Fruit fly (Drosophila melanogaster) whole organism, embryonic: ENCODE data around the gene Swip-1.

Experiments
- CG10267 ChIP-seq: fragments of 200-800 bp; sonication (Bioruptor generic); optimal IDR thresholded peaks from 2 replicates; lab custom pipeline; 2018; ENCODE audit warnings: missing biosample characterization, mild to moderate bottlenecking, missing genetic modification characterization, moderate library complexity
- CG11398 ChIP-seq: fragments of 200-800 bp; sonication (Bioruptor generic); optimal IDR thresholded peaks from 2 replicates; lab custom pipeline; 2016; ENCODE audit warnings: missing biosample characterization, missing genetic modification characterization
- CG12942 ChIP-seq: fragments of 200-800 bp; sonication (Bioruptor generic); optimal IDR thresholded peaks from 3 replicates; lab custom pipeline; 2016; ENCODE audit warnings: missing biosample characterization, missing genetic modification characterization
- CG14667 ChIP-seq: fragments of 200-800 bp; sonication (Bioruptor generic); IDR thresholded peaks from 2 replicates; pipeline ENCODE4 v1.3.6; 2022; ENCODE audit warnings: missing biosample characterization, missing genetic modification characterization
- CG15269 ChIP-seq: fragments of 200-800 bp; sonication (Bioruptor generic); optimal IDR thresholded peaks from 2 replicates; lab custom pipeline; 2018; ENCODE audit warnings: missing biosample characterization, mild to moderate bottlenecking, missing genetic modification characterization, moderate library complexity
- CG17359 ChIP-seq: fragments of 200-800 bp; sonication (Bioruptor generic); optimal IDR thresholded peaks from 3 replicates; lab custom pipeline; 2018; ENCODE audit warnings: missing biosample characterization, mild to moderate bottlenecking, missing genetic modification characterization, moderate library complexity
- CG1792 ChIP-seq: fragments of 200-800 bp; sonication (Bioruptor generic); optimal IDR thresholded peaks from 2 replicates; lab custom pipeline; 2016; ENCODE audit warnings: missing biosample characterization, missing genetic modification characterization
- CG2120 ChIP-seq: fragments of 200-800 bp; sonication (Bioruptor generic); optimal IDR thresholded peaks from 3 replicates; lab custom pipeline; 2016; ENCODE audit warnings: missing biosample characterization, missing genetic modification characterization
- CG30403 ChIP-seq: fragments of 200-800 bp; sonication (Bioruptor generic); optimal IDR thresholded peaks from 3 replicates; lab custom pipeline; 2016; ENCODE audit warnings: missing biosample characterization, missing genetic modification characterization
- CG31365 ChIP-seq: fragments of 200-800 bp; sonication (Bioruptor generic); optimal IDR thresholded peaks from 2 replicates; lab custom pipeline; 2018; ENCODE audit warnings: missing biosample characterization, mild to moderate bottlenecking, missing genetic modification characterization
- CG34422 ChIP-seq: fragments of 200-800 bp; sonication (Bioruptor generic); IDR thresholded peaks from 3 replicates; pipeline ENCODE4 v1.3.6; 2022; ENCODE audit warnings: missing biosample characterization, missing genetic modification characterization
- CG4328 ChIP-seq: fragments of 200-800 bp; sonication (Bioruptor generic); optimal IDR thresholded peaks from 3 replicates; lab custom pipeline; 2017; ENCODE audit warnings: missing biosample characterization, missing genetic modification reagents, missing genetic modification characterization
- CG4707 ChIP-seq: fragments of 200-800 bp; sonication (Bioruptor generic); optimal IDR thresholded peaks from 2 replicates; lab custom pipeline; 2018; ENCODE audit warnings: missing biosample characterization, mild to moderate bottlenecking, missing genetic modification characterization, moderate library complexity
- CG5953 ChIP-seq: fragments of 200-800 bp; sonication (Bioruptor generic); IDR thresholded peaks from 2 replicates; pipeline ENCODE4 v1.3.6; 2022; ENCODE audit warnings: missing biosample characterization, missing genetic modification characterization
- CG6654 ChIP-seq: fragments of 200-800 bp; sonication (Bioruptor generic); optimal IDR thresholded peaks from 2 replicates; lab custom pipeline; 2017; ENCODE audit warnings: missing biosample characterization, mild to moderate bottlenecking, missing genetic modification characterization
- CG6683 ChIP-seq: fragments of 200-800 bp; sonication (Bioruptor generic); optimal IDR thresholded peaks from 2 replicates; lab custom pipeline; 2017; ENCODE audit warnings: missing biosample characterization, mild to moderate bottlenecking, missing genetic modification characterization, missing genetic modification reagents
- CG7786 ChIP-seq: fragments of 200-800 bp; sonication (Bioruptor generic); optimal IDR thresholded peaks from 2 replicates; lab custom pipeline; 2016; ENCODE audit warnings: missing biosample characterization, missing genetic modification characterization
- CG8924 ChIP-seq: fragments of 200-800 bp; optimal IDR thresholded peaks from 3 replicates; lab custom pipeline; 2019; ENCODE audit warnings: missing biosample characterization, mild to moderate bottlenecking, missing genetic modification characterization, moderate library complexity
- CTCF ChIP-seq: fragments of 200-800 bp; sonication (Bioruptor generic); optimal IDR thresholded peaks from 2 replicates; lab custom pipeline; 2017; ENCODE audit warnings: missing biosample characterization, mild to moderate bottlenecking, missing genetic modification characterization, moderate library complexity
- Dbx ChIP-seq: fragments of 200-800 bp; sonication (Bioruptor generic); IDR thresholded peaks from 3 replicates; pipeline ENCODE4 v1.3.6; 2022; ENCODE audit warnings: missing biosample characterization, missing genetic modification characterization
- Dll ChIP-seq: fragments of 200-800 bp; sonication (Bioruptor generic); IDR thresholded peaks from 4 replicates; pipeline ENCODE4 v1.3.6; 2022; ENCODE audit warnings: missing biosample characterization, missing genetic modification characterization; ENCODE audit not compliant: partially characterized antibody
- Fer2 ChIP-seq: fragments of 200-800 bp; sonication (Bioruptor generic); optimal IDR thresholded peaks from 2 replicates; lab custom pipeline; 2018; ENCODE audit warnings: missing biosample characterization, mild to moderate bottlenecking, missing genetic modification characterization, moderate library complexity
- Hr51 ChIP-seq, 2 experiments: fragments of 200-800 bp; sonication (Bioruptor generic); optimal IDR thresholded peaks; 2 replicates in 1 of 2; 3 replicates in 1 of 2; lab custom pipeline; 2016 to 2018; ENCODE audit warnings: missing biosample characterization in 2 of 2, missing genetic modification characterization in 2 of 2, mild to moderate bottlenecking in 1 of 2, moderate library complexity in 1 of 2
- Hr78 ChIP-seq, 2 experiments: fragments of 200-800 bp in 1 of 2; fragments of >200 bp in 1 of 2; sonication (Bioruptor generic) in 1 of 2; optimal IDR thresholded peaks; 2 replicates each; lab custom pipeline; 2017 to 2019; ENCODE audit warnings: missing biosample characterization in 2 of 2, missing genetic modification characterization in 2 of 2, mild to moderate bottlenecking in 1 of 2, moderate library complexity in 1 of 2
- Sin3A ChIP-seq: fragments of >200 bp; optimal IDR thresholded peaks from 2 replicates; lab custom pipeline; 2018
- Stat92E ChIP-seq, 3 experiments: fragments of >200 bp in 2 of 3; fragments of 200-800 bp in 1 of 3; sonication (Bioruptor generic) in 1 of 3; optimal IDR thresholded peaks; 2 replicates each; lab custom pipeline; 2017 to 2019; ENCODE audit warnings: missing biosample characterization in 3 of 3, missing genetic modification characterization in 3 of 3, mild to moderate bottlenecking in 1 of 3, moderate library complexity in 1 of 3
- amos ChIP-seq: fragments of 200-800 bp; sonication (Bioruptor generic); IDR thresholded peaks from 2 replicates; pipeline ENCODE4 v1.3.6; 2022; ENCODE audit warnings: missing biosample characterization, missing genetic modification characterization; ENCODE audit not compliant: partially characterized antibody
- bigmax ChIP-seq: fragments of 200-800 bp; sonication (Bioruptor generic); optimal IDR thresholded peaks from 2 replicates; lab custom pipeline; 2018; ENCODE audit warnings: missing biosample characterization, mild to moderate bottlenecking, missing genetic modification characterization
- caup ChIP-seq: fragments of 200-800 bp; sonication (Bioruptor generic); optimal IDR thresholded peaks from 3 replicates; lab custom pipeline; 2017; ENCODE audit warnings: missing biosample characterization, mild to moderate bottlenecking, missing genetic modification characterization, moderate library complexity; ENCODE audit not compliant: severe bottlenecking
- ci ChIP-seq: fragments of 200-800 bp; sonication (Bioruptor generic); IDR thresholded peaks from 3 replicates; pipeline ENCODE4 v1.3.6; 2022; ENCODE audit warnings: missing biosample characterization, missing genetic modification characterization
- crc ChIP-seq: fragments of 200-800 bp; sonication (Bioruptor generic); optimal IDR thresholded peaks from 2 replicates; lab custom pipeline; 2016; ENCODE audit warnings: missing biosample characterization, missing genetic modification characterization
- crp ChIP-seq, 2 experiments: fragments of 200-800 bp; sonication (Bioruptor generic); optimal IDR thresholded peaks; 2 replicates in 1 of 2; 3 replicates in 1 of 2; lab custom pipeline; 2017; ENCODE audit warnings: missing biosample characterization in 2 of 2, missing genetic modification characterization in 2 of 2, mild to moderate bottlenecking in 1 of 2, moderate library complexity in 1 of 2
- ems ChIP-seq: fragments of 200-800 bp; sonication (Bioruptor generic); optimal IDR thresholded peaks from 3 replicates; lab custom pipeline; 2016; ENCODE audit warnings: missing biosample characterization, missing genetic modification characterization
- eyg ChIP-seq: fragments of 200-800 bp; sonication (Bioruptor generic); optimal IDR thresholded peaks from 3 replicates; lab custom pipeline; 2016; ENCODE audit warnings: missing biosample characterization, missing genetic modification characterization
- her ChIP-seq: fragments of 200-800 bp; sonication (Bioruptor generic); optimal IDR thresholded peaks from 2 replicates; lab custom pipeline; 2016; ENCODE audit warnings: missing biosample characterization, missing genetic modification characterization
- hth ChIP-seq: fragments of >200 bp; optimal IDR thresholded peaks from 2 replicates; lab custom pipeline; 2017; ENCODE audit warnings: inconsistent platforms
- mld ChIP-seq: fragments of 200-800 bp; sonication (Bioruptor generic); IDR thresholded peaks from 3 replicates; pipeline ENCODE4 v1.3.6; 2022; ENCODE audit warnings: missing biosample characterization, missing genetic modification characterization; ENCODE audit not compliant: partially characterized antibody
- pan ChIP-seq, 4 experiments: fragments of >200 bp in 3 of 4; fragments of 200-800 bp in 1 of 4; sonication (Bioruptor generic) in 1 of 4; optimal IDR thresholded peaks in 3 of 4; IDR thresholded peaks in 1 of 4; 2 replicates each; pipeline versions ENCODE4 v1.3.6 to Lab custom; 2017 to 2022; ENCODE audit warnings: missing biosample characterization in 2 of 4, missing genetic modification characterization in 2 of 4, mixed read lengths in 1 of 4
- peb ChIP-seq: fragments of 200-800 bp; sonication (Bioruptor generic); IDR thresholded peaks from 2 replicates; pipeline ENCODE4 v1.3.6; 2022; ENCODE audit warnings: missing biosample characterization, missing genetic modification characterization
- psq ChIP-seq: fragments of 200-800 bp; sonication (Bioruptor generic); optimal IDR thresholded peaks from 2 replicates; lab custom pipeline; 2017; ENCODE audit warnings: missing biosample characterization, missing genetic modification characterization
- pum ChIP-seq: fragments of 200-800 bp; sonication (Bioruptor generic); optimal IDR thresholded peaks from 2 replicates; lab custom pipeline; 2016; ENCODE audit warnings: missing biosample characterization, missing genetic modification characterization
- schlank ChIP-seq: fragments of 200-800 bp; sonication (Bioruptor generic); optimal IDR thresholded peaks from 2 replicates; lab custom pipeline; 2018; ENCODE audit warnings: missing biosample characterization, mild to moderate bottlenecking, missing genetic modification characterization
- sima ChIP-seq: fragments of 200-800 bp; sonication (Bioruptor generic); optimal IDR thresholded peaks from 2 replicates; lab custom pipeline; 2016; ENCODE audit warnings: missing biosample characterization, missing genetic modification characterization
- sr ChIP-seq: fragments of 200-800 bp; sonication (Bioruptor generic); IDR thresholded peaks from 3 replicates; pipeline ENCODE4 v1.3.6; 2022; ENCODE audit warnings: missing biosample characterization, missing genetic modification characterization
- tio ChIP-seq: fragments of 200-800 bp; sonication (Bioruptor generic); optimal IDR thresholded peaks from 2 replicates; lab custom pipeline; 2017; ENCODE audit warnings: missing biosample characterization, missing genetic modification characterization, inconsistent platforms
- unpg ChIP-seq: fragments of 200-800 bp; sonication (Bioruptor generic); optimal IDR thresholded peaks from 3 replicates; lab custom pipeline; 2018; ENCODE audit warnings: missing biosample characterization, mild to moderate bottlenecking, missing genetic modification characterization, moderate library complexity
- zen ChIP-seq: fragments of 200-800 bp; sonication (Bioruptor generic); optimal IDR thresholded peaks from 3 replicates; lab custom pipeline; 2018; ENCODE audit warnings: missing biosample characterization, mild to moderate bottlenecking, missing genetic modification characterization, moderate library complexity

The Swip-1 gene

DNA sequence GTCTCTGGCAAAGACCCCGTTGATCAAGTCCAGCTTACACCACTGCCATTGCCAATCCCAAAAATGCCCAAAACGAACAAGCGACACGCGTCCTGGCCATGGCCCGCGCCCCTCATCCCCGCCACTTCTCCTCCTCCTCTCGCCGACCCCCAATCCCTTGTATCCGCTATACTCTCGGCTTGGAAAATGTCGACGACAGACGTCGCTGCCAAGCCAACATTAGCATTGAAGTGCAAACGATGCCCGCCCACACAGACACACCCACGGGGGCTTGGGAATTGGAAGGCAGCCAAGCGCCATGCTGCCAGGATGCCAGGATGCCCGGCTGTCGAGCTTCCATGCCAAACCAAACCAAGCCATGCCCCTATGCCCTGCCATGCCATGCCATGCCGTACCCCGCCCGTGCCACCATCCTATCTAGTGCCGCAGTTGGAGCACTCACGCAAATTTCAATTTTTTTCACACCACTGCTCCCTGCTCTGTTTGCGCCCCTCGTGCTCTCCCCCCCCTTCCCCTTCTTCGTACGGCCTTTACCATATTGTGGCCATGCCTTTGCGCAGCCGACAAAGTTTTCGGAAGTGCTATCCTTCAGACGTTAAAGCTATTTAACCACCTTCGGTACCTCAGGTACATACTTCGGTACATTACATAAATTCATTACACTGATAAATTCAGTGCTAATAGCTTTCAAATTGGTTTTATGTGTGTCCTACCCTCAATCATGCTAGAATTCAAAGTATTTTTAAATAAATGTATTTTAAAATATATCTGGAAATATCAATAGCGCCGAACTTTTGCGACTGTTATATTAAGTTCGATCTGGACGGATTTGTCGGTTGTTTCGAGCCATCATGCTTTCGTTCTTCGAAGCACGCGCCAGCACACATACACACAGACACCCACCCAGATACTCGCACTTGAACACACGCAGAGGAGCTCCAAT, 34.5 kb upstream of the Swip-1 start (continued):
- TF ChIP-seq ems (peak; percentile 43), Fer2 (peak; percentile 41), amos (GFP tag; lab: Robert Waterston, UW) (0 out of 2 replicates have a peak, but pooled peaks have one; percentile 23), CG4328 (GFP tag; lab: Kevin White, UChicago) (peak; percentile 55), eyg (no peak), CG17359 (tag; lab: Kevin White, UChicago) (peak; percentile 72), Dbx (peak; percentile 69; the same call in 2 of the 3 replicates), mld (GFP tag; lab: Robert Waterston, UW) (no peak), CG5953 (no peak), CG12942 (GFP tag; lab: Kevin White, UChicago) (peak; percentile 56), pum (GFP tag; lab: Kevin White, UChicago) (peak; percentile 35), Sin3A (lab: Kevin White, UChicago) (no peak), tio (GFP tag; lab: Kevin White, UChicago) (peak; percentile 67), pan (optimal IDR thresholded peaks at IDR 0.05; lab: Kevin White, UChicago) (no peak), pan (GFP tag; optimal IDR thresholded peaks at IDR 0.05 in 1 of 2, IDR thresholded peaks at IDR 0.05 in 1 of 2) (peak in 1 of 2 experiments; percentile 66), ci (GFP tag; lab: Robert Waterston, UW) (peak; percentile 76; the same call in 2 of the 3 replicates), psq (GFP tag; lab: Kevin White, UChicago) (no peak), unpg (GFP tag; lab: Kevin White, UChicago) (peak; percentile 78), sr (GFP tag; lab: Robert Waterston, UW) (no peak), CG30403 (GFP tag; lab: Kevin White, UChicago) (peak; percentile 80), CG2120 (GFP tag; lab: Kevin White, UChicago) (peak; percentile 76), CG6654 (GFP tag; lab: Kevin White, UChicago) (peak; percentile 38), Hr51 (GFP tag; optimal IDR thresholded peaks at IDR 0.05; lab: Kevin White, UChicago) (peak; percentile 12 to 89), CG1792 (GFP tag; lab: Kevin White, UChicago) (no peak), peb (GFP tag; lab: Robert Waterston, UW) (no peak; the same call in 1 of the 2 replicates), caup (GFP tag; lab: Kevin White, UChicago) (peak; percentile 74), CG34422 (GFP tag; lab: Robert Waterston, UW) (0 out of 3 replicates have a peak, but pooled peaks have one; percentile 22), hth (lab: Kevin White, UChicago) (no peak), CTCF (GFP tag; lab: Kevin White, UChicago) (no peak), crp (GFP tag; optimal IDR thresholded peaks at IDR 0.05; lab: Kevin White, UChicago) (peak in 1 of 2 experiments; percentile 34), zen (peak; percentile 4), CG4707 (GFP tag; lab: Kevin White, UChicago) (peak; percentile 24), crc (GFP tag; lab: Kevin White, UChicago) (no peak), CG10267 (tag; lab: Kevin White, UChicago) (peak; percentile 68), bigmax (no peak), CG15269 (tag; lab: Kevin White, UChicago) (peak; percentile 87), CG8924 (tag; lab: Kevin White, UChicago) (peak; percentile 89), schlank (tag; lab: Kevin White, UChicago) (peak; percentile 31), CG7786 (GFP tag; lab: Kevin White, UChicago) (no peak), Dll (GFP tag; lab: Robert Waterston, UW) (no peak), sima (no peak), CG31365 (peak; percentile 25), Stat92E (GFP tag; optimal IDR thresholded peaks at IDR 0.05; lab: Kevin White, UChicago) (peak in 1 of 3 experiments; percentile 19), her (no peak), Hr78 (GFP tag; optimal IDR thresholded peaks at IDR 0.05; lab: Kevin White, UChicago) (peak in 1 of 2 experiments; percentile 68), CG11398 (GFP tag; lab: Kevin White, UChicago) (no peak), CG6683 (GFP tag; lab: Kevin White, UChicago) (peak; percentile 63), CG14667 (peak; percentile 36)
